Fruit fly (Drosophila melanogaster) Kc167 (cell line): Measurements from ENCODE around the gene ND-SGDH.

Source experiments
- Sin3A ChIP-seq: fragments of >200 bp; optimal IDR thresholded peaks from 2 replicates; lab custom pipeline; 2018; ENCODE audit warnings: missing external identifiers
- h ChIP-seq: fragments of >200 bp; optimal IDR thresholded peaks from 3 replicates; lab custom pipeline; 2018; ENCODE audit warnings: missing external identifiers
- insv ChIP-seq: fragments of >200 bp; optimal IDR thresholded peaks from 3 replicates; lab custom pipeline; 2018; ENCODE audit warnings: missing external identifiers
- psq ChIP-seq: fragments of >200 bp; optimal IDR thresholded peaks from 2 replicates; lab custom pipeline; 2017; ENCODE audit warnings: missing external identifiers
- ttk ChIP-seq: sonication (Bioruptor generic); optimal IDR thresholded peaks from 2 replicates; lab custom pipeline; 2017; ENCODE audit warnings: missing external identifiers

dm6 chr3L:12183967-12184366 lies 45.6 kb upstream of the ND-SGDH start:
- TF ChIP-seq ttk (lab: Kevin White, UChicago) (no peak), h (lab: Kevin White, UChicago) (no peak), insv (lab: Kevin White, UChicago) (no peak), psq (lab: Kevin White, UChicago) (no peak), Sin3A (lab: Kevin White, UChicago) (no peak)
